Fruit fly (Drosophila melanogaster) whole organism, embryonic: ENCODE data around the gene CG33286.

ENCODE experiments used
- Adf1 ChIP-seq: fragments of 200-800 bp; sonication (Bioruptor generic); IDR thresholded peaks from 2 replicates; pipeline ENCODE4 v1.3.6; 2022; ENCODE audit warnings: missing biosample characterization, missing genetic modification characterization
- Blimp-1 ChIP-seq: fragments of 200-800 bp; sonication (Bioruptor generic); optimal IDR thresholded peaks from 3 replicates; lab custom pipeline; 2018; ENCODE audit warnings: missing biosample characterization, missing genetic modification characterization, mild to moderate bottlenecking, moderate library complexity, missing genetic modification reagents
- CG10321 ChIP-seq: fragments of 200-800 bp; sonication (Bioruptor generic); IDR thresholded peaks from 2 replicates; pipeline ENCODE4 v1.3.6; 2022; ENCODE audit warnings: missing biosample characterization, missing genetic modification characterization
- CG1233 ChIP-seq: fragments of 200-800 bp; sonication (Bioruptor generic); optimal IDR thresholded peaks from 4 replicates; lab custom pipeline; 2018; ENCODE audit warnings: missing biosample characterization, mild to moderate bottlenecking, missing genetic modification characterization
- CG13123 ChIP-seq: fragments of 200-800 bp; sonication (Bioruptor generic); optimal IDR thresholded peaks from 2 replicates; lab custom pipeline; 2016; ENCODE audit warnings: missing biosample characterization, missing genetic modification characterization
- CG13624 ChIP-seq: fragments of 200-800 bp; sonication (Bioruptor generic); optimal IDR thresholded peaks from 2 replicates; lab custom pipeline; 2016; ENCODE audit warnings: missing biosample characterization, missing genetic modification characterization
- CG14050 ChIP-seq: fragments of 200-800 bp; sonication (Bioruptor generic); IDR thresholded peaks from 3 replicates; pipeline ENCODE4 v1.3.6; 2022; ENCODE audit warnings: missing biosample characterization, missing genetic modification characterization
- CG14441 ChIP-seq: fragments of 200-800 bp; sonication (Bioruptor generic); IDR thresholded peaks from 2 replicates; pipeline ENCODE4 v1.3.6; 2022; ENCODE audit warnings: missing biosample characterization, missing genetic modification characterization
- CG14710 ChIP-seq: fragments of 200-800 bp; sonication (Bioruptor generic); optimal IDR thresholded peaks from 3 replicates; lab custom pipeline; 2019; ENCODE audit warnings: missing biosample characterization, mild to moderate bottlenecking, missing genetic modification characterization, moderate library complexity
- CG15269 ChIP-seq: fragments of 200-800 bp; sonication (Bioruptor generic); optimal IDR thresholded peaks from 2 replicates; lab custom pipeline; 2018; ENCODE audit warnings: missing biosample characterization, mild to moderate bottlenecking, missing genetic modification characterization, moderate library complexity
- CG16815 ChIP-seq: fragments of 200-800 bp; sonication (Bioruptor generic); optimal IDR thresholded peaks from 3 replicates; lab custom pipeline; 2017; ENCODE audit warnings: missing biosample characterization, mild to moderate bottlenecking, missing genetic modification characterization
- CG17361 ChIP-seq: fragments of 200-800 bp; sonication (Bioruptor generic); IDR thresholded peaks from 3 replicates; pipeline ENCODE4 v1.3.6; 2022; ENCODE audit warnings: missing biosample characterization, missing genetic modification characterization
- CG18262 ChIP-seq: fragments of 200-800 bp; optimal IDR thresholded peaks from 3 replicates; lab custom pipeline; 2019; ENCODE audit warnings: missing biosample characterization, mild to moderate bottlenecking, missing genetic modification characterization, moderate library complexity
- CG2129 ChIP-seq: fragments of 200-800 bp; sonication (Bioruptor generic); IDR thresholded peaks from 2 replicates; pipeline ENCODE4 v1.3.6; 2022; ENCODE audit warnings: missing biosample characterization, missing genetic modification characterization; ENCODE audit not compliant: partially characterized antibody
- CG30020 ChIP-seq: fragments of 200-800 bp; optimal IDR thresholded peaks from 2 replicates; lab custom pipeline; 2019; ENCODE audit warnings: missing biosample characterization, mild to moderate bottlenecking, missing genetic modification characterization, moderate library complexity
- CG3838 ChIP-seq: fragments of 200-800 bp; sonication (Bioruptor generic); optimal IDR thresholded peaks from 3 replicates; lab custom pipeline; 2016; ENCODE audit warnings: missing biosample characterization, missing genetic modification characterization
- CG9876 ChIP-seq: fragments of 200-800 bp; sonication (Bioruptor generic); optimal IDR thresholded peaks from 2 replicates; lab custom pipeline; 2016; ENCODE audit warnings: missing biosample characterization, missing genetic modification characterization
- CkIIα-i1 ChIP-seq: fragments of 200-800 bp; sonication (Bioruptor generic); IDR thresholded peaks from 2 replicates; pipeline ENCODE4 v1.3.6; 2022; ENCODE audit warnings: missing biosample characterization, missing genetic modification characterization
- CrebB ChIP-seq: fragments of 200-800 bp; sonication (Bioruptor generic); optimal IDR thresholded peaks from 3 replicates; lab custom pipeline; 2018; ENCODE audit warnings: missing biosample characterization, mild to moderate bottlenecking, missing genetic modification characterization
- D ChIP-seq, 2 experiments: fragments of 200-800 bp in 1 of 2; fragments of >200 bp in 1 of 2; sonication (Bioruptor generic) in 1 of 2; optimal IDR thresholded peaks; 2 replicates in 1 of 2; 3 replicates in 1 of 2; lab custom pipeline; 2017; ENCODE audit warnings: mild to moderate bottlenecking in 1 of 2, missing biosample characterization in 1 of 2, missing genetic modification characterization in 1 of 2, missing genetic modification reagents in 1 of 2
- D19B ChIP-seq: fragments of 200-800 bp; sonication (Bioruptor generic); optimal IDR thresholded peaks from 2 replicates; lab custom pipeline; 2017; ENCODE audit warnings: missing biosample characterization, mild to moderate bottlenecking, missing genetic modification characterization
- Eip74EF ChIP-seq, 2 experiments: fragments of 200-800 bp in 1 of 2; fragments of >200 bp in 1 of 2; sonication (Bioruptor generic) in 1 of 2; optimal IDR thresholded peaks; 2 replicates each; lab custom pipeline; 2017 to 2019; ENCODE audit warnings: missing biosample characterization in 2 of 2, missing genetic modification characterization in 2 of 2, mild to moderate bottlenecking in 1 of 2, moderate library complexity in 1 of 2
- Elba2 ChIP-seq: fragments of 200-800 bp; sonication (Bioruptor generic); optimal IDR thresholded peaks from 3 replicates; lab custom pipeline; 2016; ENCODE audit warnings: missing biosample characterization, missing genetic modification characterization
- H2.0 ChIP-seq: fragments of 200-800 bp; sonication (Bioruptor generic); IDR thresholded peaks from 2 replicates; pipeline ENCODE4 v1.3.6; 2022; ENCODE audit warnings: missing biosample characterization, missing genetic modification characterization
- Lpt ChIP-seq: fragments of >200 bp; optimal IDR thresholded peaks from 2 replicates; lab custom pipeline; 2018; ENCODE audit warnings: missing biosample characterization, missing genetic modification characterization
- MESR4 ChIP-seq: fragments of 200-800 bp; sonication (Bioruptor generic); optimal IDR thresholded peaks from 2 replicates; lab custom pipeline; 2018; ENCODE audit warnings: missing biosample characterization, mild to moderate bottlenecking, missing genetic modification characterization, moderate library complexity
- Mrtf ChIP-seq: fragments of 200-800 bp; sonication (Bioruptor generic); IDR thresholded peaks from 3 replicates; pipeline ENCODE4 v1.3.6; 2022; ENCODE audit warnings: missing biosample characterization, missing genetic modification characterization
- Neu2 ChIP-seq: fragments of 200-800 bp; sonication (Bioruptor generic); optimal IDR thresholded peaks from 3 replicates; lab custom pipeline; 2016; ENCODE audit warnings: missing biosample characterization, missing genetic modification characterization, borderline replicate concordance
- Taf1 ChIP-seq: fragments of 200-800 bp; sonication (Bioruptor generic); IDR thresholded peaks from 2 replicates; pipeline ENCODE4 v1.3.6; 2022; ENCODE audit warnings: missing biosample characterization, missing genetic modification characterization
- amos ChIP-seq: fragments of 200-800 bp; sonication (Bioruptor generic); IDR thresholded peaks from 2 replicates; pipeline ENCODE4 v1.3.6; 2022; ENCODE audit warnings: missing biosample characterization, missing genetic modification characterization; ENCODE audit not compliant: partially characterized antibody
- ase ChIP-seq: fragments of 200-800 bp; sonication (Bioruptor generic); IDR thresholded peaks from 3 replicates; pipeline ENCODE4 v1.3.6; 2022; ENCODE audit warnings: missing biosample characterization, missing genetic modification characterization
- cas ChIP-seq: fragments of 200-800 bp; sonication (Bioruptor generic); IDR thresholded peaks from 2 replicates; pipeline ENCODE4 v1.3.6; 2022; ENCODE audit warnings: missing biosample characterization, missing genetic modification characterization
- cwo ChIP-seq: fragments of 200-800 bp; sonication (Bioruptor generic); optimal IDR thresholded peaks from 3 replicates; lab custom pipeline; 2017; ENCODE audit warnings: missing biosample characterization, missing genetic modification characterization, mild to moderate bottlenecking, moderate library complexity, missing genetic modification reagents
- dmrt11E ChIP-seq: fragments of 200-800 bp; sonication (Bioruptor generic); optimal IDR thresholded peaks from 3 replicates; lab custom pipeline; 2018; ENCODE audit warnings: missing biosample characterization, mild to moderate bottlenecking, missing genetic modification characterization, moderate library complexity
- dysf ChIP-seq: fragments of 200-800 bp; sonication (Bioruptor generic); IDR thresholded peaks from 3 replicates; pipeline ENCODE4 v1.3.6; 2022; ENCODE audit warnings: missing biosample characterization, missing genetic modification characterization
- mam ChIP-seq: fragments of 200-800 bp; sonication (Bioruptor generic); optimal IDR thresholded peaks from 3 replicates; lab custom pipeline; 2016; ENCODE audit warnings: missing biosample characterization, missing genetic modification characterization
- nerfin-1 ChIP-seq: fragments of 200-800 bp; sonication (Bioruptor generic); optimal IDR thresholded peaks from 3 replicates; lab custom pipeline; 2019; ENCODE audit warnings: missing biosample characterization, mild to moderate bottlenecking, missing genetic modification characterization, moderate library complexity
- nerfin-2 ChIP-seq: fragments of 200-800 bp; sonication (Bioruptor generic); IDR thresholded peaks from 2 replicates; pipeline ENCODE4 v1.3.6; 2022; ENCODE audit warnings: missing biosample characterization, missing genetic modification characterization; ENCODE audit not compliant: partially characterized antibody
- pan ChIP-seq, 4 experiments: fragments of >200 bp in 3 of 4; fragments of 200-800 bp in 1 of 4; sonication (Bioruptor generic) in 1 of 4; optimal IDR thresholded peaks in 3 of 4; IDR thresholded peaks in 1 of 4; 2 replicates each; pipeline versions ENCODE4 v1.3.6 to Lab custom; 2017 to 2022; ENCODE audit warnings: missing biosample characterization in 2 of 4, missing genetic modification characterization in 2 of 4, mixed read lengths in 1 of 4
- peb ChIP-seq: fragments of 200-800 bp; sonication (Bioruptor generic); IDR thresholded peaks from 2 replicates; pipeline ENCODE4 v1.3.6; 2022; ENCODE audit warnings: missing biosample characterization, missing genetic modification characterization
- schlank ChIP-seq: fragments of 200-800 bp; sonication (Bioruptor generic); optimal IDR thresholded peaks from 2 replicates; lab custom pipeline; 2018; ENCODE audit warnings: missing biosample characterization, mild to moderate bottlenecking, missing genetic modification characterization
- sd ChIP-seq: fragments of 200-800 bp; sonication (Bioruptor generic); optimal IDR thresholded peaks from 3 replicates; lab custom pipeline; 2018; ENCODE audit warnings: missing biosample characterization, mild to moderate bottlenecking, missing genetic modification characterization, moderate library complexity
- sim ChIP-seq: fragments of 200-800 bp; sonication (Bioruptor generic); IDR thresholded peaks from 2 replicates; pipeline ENCODE4 v1.3.6; 2022; ENCODE audit warnings: missing biosample characterization, missing genetic modification characterization
- sr ChIP-seq: fragments of 200-800 bp; sonication (Bioruptor generic); IDR thresholded peaks from 3 replicates; pipeline ENCODE4 v1.3.6; 2022; ENCODE audit warnings: missing biosample characterization, missing genetic modification characterization
- ssp ChIP-seq: fragments of 200-800 bp; sonication (Bioruptor generic); IDR thresholded peaks from 2 replicates; pipeline ENCODE4 v1.3.6; 2022; ENCODE audit warnings: missing biosample characterization, missing genetic modification characterization
- tap ChIP-seq: fragments of 200-800 bp; optimal IDR thresholded peaks from 3 replicates; lab custom pipeline; 2019; ENCODE audit warnings: missing biosample characterization, mild to moderate bottlenecking, missing genetic modification characterization, moderate library complexity
- unc-4 ChIP-seq: fragments of 200-800 bp; sonication (Bioruptor generic); IDR thresholded peaks from 2 replicates; pipeline ENCODE4 v1.3.6; 2022; ENCODE audit warnings: missing biosample characterization, missing genetic modification characterization; ENCODE audit not compliant: partially characterized antibody
- usp ChIP-seq: fragments of >200 bp; optimal IDR thresholded peaks from 2 replicates; lab custom pipeline; 2017; ENCODE audit warnings: missing biosample characterization, missing genetic modification characterization
- zen ChIP-seq: fragments of 200-800 bp; sonication (Bioruptor generic); optimal IDR thresholded peaks from 3 replicates; lab custom pipeline; 2018; ENCODE audit warnings: missing biosample characterization, mild to moderate bottlenecking, missing genetic modification characterization, moderate library complexity
- zfh1 ChIP-seq: fragments of 200-800 bp; sonication (Bioruptor generic); IDR thresholded peaks from 3 replicates; pipeline ENCODE4 v1.3.6; 2022; ENCODE audit warnings: missing biosample characterization, missing genetic modification characterization

CG33286 gene

DNA sequence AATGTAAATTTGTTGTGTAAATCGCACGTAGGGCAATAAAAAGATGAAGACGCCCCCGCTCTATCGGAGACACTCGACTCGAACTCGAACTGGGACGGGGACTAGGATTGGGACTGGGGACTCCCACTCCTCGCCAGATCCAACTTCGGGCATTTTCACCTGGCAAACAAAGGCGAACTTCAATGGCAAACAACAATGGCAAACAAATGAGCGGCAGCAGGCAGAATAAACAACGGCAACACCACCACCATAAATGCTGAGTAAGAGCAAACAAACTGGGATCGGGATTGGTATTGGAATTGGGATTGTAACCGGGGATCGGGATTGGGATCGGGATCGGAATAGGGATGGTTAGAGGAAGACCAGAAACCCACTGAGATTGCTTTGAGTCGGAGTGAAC is 30.3 kb downstream of the CG33286 start (continued):
- no peak for TF ChIP-seq zen (tag; lab: Kevin White, UChicago)
- no peak for TF ChIP-seq Mrtf
- TF ChIP-seq MESR4 (GFP tag; lab: Kevin White, UChicago), result no peak
- no peak for TF ChIP-seq Adf1 (GFP tag; lab: Robert Waterston, UW)
- no peak for TF ChIP-seq nerfin-1
- no peak for TF ChIP-seq CG16815 (GFP tag; lab: Kevin White, UChicago)
- no peak for TF ChIP-seq usp (GFP tag; lab: Kevin White, UChicago)
- peak; percentile 55 for TF ChIP-seq CG14710 (tag; lab: Kevin White, UChicago)
- TF ChIP-seq sr, result 0 out of 3 replicates have a peak, but pooled peaks have one; percentile 30
- TF ChIP-seq ase (GFP tag; lab: Robert Waterston, UW), result no peak
- TF ChIP-seq tap (tag; lab: Kevin White, UChicago), result no peak
- peak; percentile 9 for TF ChIP-seq CG3838 (GFP tag; lab: Kevin White, UChicago)
- no peak for TF ChIP-seq H2.0 (GFP tag; lab: Robert Waterston, UW)
- no peak for TF ChIP-seq cas (GFP tag; lab: Robert Waterston, UW)
- peak; percentile 14 for TF ChIP-seq CG13123 (GFP tag; lab: Kevin White, UChicago)
- TF ChIP-seq dmrt11E, result peak; percentile 53
- TF ChIP-seq D (optimal IDR thresholded peaks at IDR 0.05; lab: Kevin White, UChicago), result no peak
- peak; percentile 58 for TF ChIP-seq D (GFP tag; optimal IDR thresholded peaks at IDR 0.05; lab: Kevin White, UChicago)
- peak; percentile 22 for TF ChIP-seq CG1233 (GFP tag; lab: Kevin White, UChicago)
- TF ChIP-seq CG15269, result no peak
- TF ChIP-seq Blimp-1 (GFP tag; lab: Kevin White, UChicago), result peak; percentile 4
- no peak for TF ChIP-seq CG30020
- TF ChIP-seq sim (GFP tag; lab: Robert Waterston, UW), result no peak
- TF ChIP-seq Elba2 (GFP tag; lab: Kevin White, UChicago), result no peak
- no peak for TF ChIP-seq CG14050 (GFP tag; lab: Robert Waterston, UW)
- no peak for TF ChIP-seq pan (optimal IDR thresholded peaks at IDR 0.05; lab: Kevin White, UChicago)
- TF ChIP-seq pan (GFP tag; optimal IDR thresholded peaks at IDR 0.05 in 1 of 2, IDR thresholded peaks at IDR 0.05 in 1 of 2), result no peak
- TF ChIP-seq CG2129 (GFP tag; lab: Robert Waterston, UW), result no peak
- peak; percentile 33 for TF ChIP-seq CG18262
- TF ChIP-seq CG17361 (GFP tag; lab: Robert Waterston, UW), result no peak
- peak; percentile 56 for TF ChIP-seq CrebB (tag; lab: Kevin White, UChicago)
- TF ChIP-seq nerfin-2, result no peak
- no peak for TF ChIP-seq CG14441
- no peak for TF ChIP-seq ssp (GFP tag; lab: Robert Waterston, UW)
- no peak for TF ChIP-seq CG10321 (GFP tag; lab: Robert Waterston, UW)
- TF ChIP-seq Neu2, result no peak
- no peak for TF ChIP-seq Taf1
- TF ChIP-seq amos, result no peak
- no peak for TF ChIP-seq cwo
- TF ChIP-seq unc-4 (GFP tag; lab: Robert Waterston, UW), result no peak
- no peak for TF ChIP-seq peb
- TF ChIP-seq CkIIα-i1 (GFP tag; lab: Robert Waterston, UW), result no peak
- TF ChIP-seq CG13624, result no peak
- no peak for TF ChIP-seq Eip74EF (GFP tag; optimal IDR thresholded peaks at IDR 0.05; lab: Kevin White, UChicago)
- no peak for TF ChIP-seq sd (tag; lab: Kevin White, UChicago)
- peak; percentile 55 for TF ChIP-seq CG9876 (GFP tag; lab: Kevin White, UChicago)
- no peak for TF ChIP-seq dysf (GFP tag; lab: Robert Waterston, UW)
- no peak for TF ChIP-seq schlank (tag; lab: Kevin White, UChicago)
- peak; percentile 59; the same call in 2 of the 3 replicates for TF ChIP-seq zfh1 (GFP tag; lab: Robert Waterston, UW)
- TF ChIP-seq D19B (GFP tag; lab: Kevin White, UChicago), result no peak
- no peak for TF ChIP-seq mam (GFP tag; lab: Kevin White, UChicago)
- TF ChIP-seq Lpt (GFP tag; lab: Kevin White, UChicago), result no peak
